Worm (Caenorhabditis elegans) whole organism, L3 larva: ENCODE results near the gene art-1.

ENCODE experiments used
- R02D3.7 ChIP-seq: fragments of 150-350 bp; optimal IDR thresholded peaks from 2 replicates; lab custom pipeline; 2014; ENCODE audit warnings: missing biosample characterization, missing genetic modification characterization
- ama-1 ChIP-seq: fragments of 150-350 bp; optimal IDR thresholded peaks from 2 replicates; lab custom pipeline; 2018
- fkh-10 ChIP-seq: sonication (generic microtip); optimal IDR thresholded peaks from 2 replicates; lab custom pipeline; 2017; ENCODE audit warnings: missing biosample characterization, missing genetic modification reagents, missing genetic modification characterization
- lin-39 ChIP-seq: fragments of 150-350 bp; optimal IDR thresholded peaks from 2 replicates; lab custom pipeline; 2018; ENCODE audit warnings: missing biosample characterization, missing genetic modification reagents, missing genetic modification characterization
- nhr-11 ChIP-seq: fragments of 150-350 bp; optimal IDR thresholded peaks from 2 replicates; lab custom pipeline; 2014; ENCODE audit warnings: missing biosample characterization, missing genetic modification characterization
- nhr-23 ChIP-seq: fragments of 150-350 bp; optimal IDR thresholded peaks from 2 replicates; lab custom pipeline; 2014; ENCODE audit warnings: missing biosample characterization, missing genetic modification reagents, missing genetic modification characterization
- sea-2 ChIP-seq: fragments of 150-350 bp; sonication (generic microtip); optimal IDR thresholded peaks from 4 replicates; lab custom pipeline; 2014; ENCODE audit warnings: missing biosample characterization, missing genetic modification reagents, missing genetic modification characterization
- skn-1 ChIP-seq: fragments of 150-350 bp; optimal IDR thresholded peaks from 2 replicates; lab custom pipeline; 2014; ENCODE audit warnings: missing biosample characterization, missing genetic modification characterization

- TF ChIP-seq lin-39 (tag; lab: Kevin White, UChicago) (no peak), nhr-23 (tag; lab: Kevin White, UChicago) (no peak), R02D3.7 (tag; lab: Kevin White, UChicago) (no peak), skn-1 (tag; lab: Kevin White, UChicago) (no peak), sea-2 (GFP tag; lab: Kevin White, UChicago) (no peak), nhr-11 (tag; lab: Kevin White, UChicago) (no peak), fkh-10 (GFP tag; lab: Kevin White, UChicago) (no peak), ama-1 (lab: Kevin White, UChicago) (no peak)
These were observed 1.5 kb downstream of the art-1 start, which contains the start of gene C15F1.5 for ce11 chrII:6970515-6970914.
